Worm (Caenorhabditis elegans) whole organism, midembryonic: ENCODE results near the gene F49F1.7.
A peak's percentile ranks its signal among the peaks of the same experiment; 100 is the strongest.
"Not testable (repeated sequence)": the region's sequence is repeated elsewhere in the genome, so short reads cannot be mapped to it uniquely, and the experiment has no call there.

ENCODE experiments used
- T22C8.4 ChIP-seq: fragments of 200-800 bp; sonication (Bioruptor generic); IDR thresholded peaks from 2 replicates; pipeline ENCODE4 v1.3.6; 2022; ENCODE audit warnings: missing genetic modification characterization, missing compliant biosample characterization
- cog-1 ChIP-seq: sonication (generic microtip); optimal IDR thresholded peaks from 2 replicates; lab custom pipeline; 2016; ENCODE audit warnings: missing genetic modification characterization, missing compliant biosample characterization
- flt-1 ChIP-seq: fragments of 200-800 bp; sonication (Bioruptor generic); IDR thresholded peaks from 2 replicates; pipeline ENCODE4 v1.3.6; 2022; ENCODE audit warnings: missing genetic modification characterization, missing compliant biosample characterization
- klf-2 ChIP-seq: fragments of 200-800 bp; sonication (Bioruptor generic); conservative IDR thresholded peaks from 2 replicates; pipeline ENCODE4 v1.3.6; 2022; ENCODE audit warnings: missing genetic modification reagents, missing genetic modification characterization, missing compliant biosample characterization
- med-1 ChIP-seq: sonication (generic microtip); optimal IDR thresholded peaks from 2 replicates; lab custom pipeline; 2017; ENCODE audit warnings: missing genetic modification characterization, mild to moderate bottlenecking, missing compliant biosample characterization, antibody characterized with exemption, missing genetic modification reagents; ENCODE audit not compliant: insufficient read depth
- ref-1 ChIP-seq: fragments of 200-800 bp; sonication (Bioruptor generic); conservative IDR thresholded peaks from 2 replicates; pipeline ENCODE4 v1.3.6; 2022; ENCODE audit warnings: missing genetic modification reagents, missing genetic modification characterization, missing compliant biosample characterization
- tab-1 ChIP-seq: fragments of 200-800 bp; sonication (Bioruptor generic); IDR thresholded peaks from 2 replicates; pipeline ENCODE4 v1.3.6; 2022; ENCODE audit warnings: missing genetic modification characterization, missing compliant biosample characterization
- ztf-23 ChIP-seq: fragments of 200-800 bp; sonication (Bioruptor generic); IDR thresholded peaks from 2 replicates; pipeline ENCODE4 v1.3.6; 2022; ENCODE audit warnings: missing genetic modification reagents, missing genetic modification characterization, missing compliant biosample characterization
- ztf-29 ChIP-seq: fragments of 200-800 bp; sonication (Bioruptor generic); IDR thresholded peaks from 2 replicates; pipeline ENCODE4 v1.3.6; 2022; ENCODE audit warnings: missing genetic modification reagents, missing genetic modification characterization, missing compliant biosample characterization

F49F1.7 gene

DNA sequence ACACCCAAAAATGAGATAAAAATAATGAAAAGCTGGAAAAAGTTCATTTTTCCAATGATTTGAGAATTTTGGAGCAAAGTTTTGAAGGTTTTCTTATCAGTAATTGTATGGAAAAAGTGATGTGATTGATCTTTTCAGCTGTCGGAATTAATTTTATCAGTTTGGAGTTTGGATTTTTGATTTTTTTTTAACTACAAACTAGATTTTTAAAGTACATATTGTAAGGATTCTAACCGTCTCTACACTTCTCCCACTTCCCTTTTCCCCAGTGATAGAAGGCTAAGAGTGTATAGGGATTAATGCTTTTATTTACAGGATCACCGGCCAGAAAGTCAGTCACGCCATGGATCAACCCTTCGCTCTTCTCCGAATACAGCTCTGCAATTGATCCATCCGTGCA lies at the start of gene F49F1.7:
Gene F49F1.7 (minus strand): TSS at position 101 of the 400 bp plus-strand sequence.
- not testable (repeated sequence) for TF ChIP-seq med-1; klf-2 (GFP tag; lab: Robert Waterston, UW); ref-1 (GFP tag; lab: Robert Waterston, UW)

DNA sequence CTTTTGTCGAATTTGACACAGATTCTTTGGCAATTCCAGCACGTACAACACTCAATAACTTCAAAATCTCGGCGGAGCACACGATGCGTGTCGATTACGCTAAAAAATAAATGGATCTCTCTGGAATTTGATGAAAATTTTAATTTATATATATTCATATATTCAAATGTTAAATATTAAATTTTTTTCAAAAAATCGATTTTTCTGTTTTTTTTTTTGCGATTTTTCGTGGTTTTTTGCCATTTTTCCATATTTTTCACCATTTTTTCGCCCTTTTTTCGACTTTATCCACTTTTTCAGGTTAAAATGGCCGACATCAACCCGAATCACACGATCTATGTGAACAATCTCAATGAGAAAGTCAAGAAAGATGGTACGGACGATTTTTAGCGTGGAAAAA lies 48.2 kb upstream of the F49F1.7 start, which contains the start of gene rnp-3:
Gene rnp-3 (plus strand): TSS at position 301 of the 400 bp plus-strand sequence.
- TF ChIP-seq tab-1: no peak
- no peak for TF ChIP-seq flt-1 (GFP tag; lab: Robert Waterston, UW)
- no peak for TF ChIP-seq cog-1 (tag; lab: Kevin White, UChicago)
- TF ChIP-seq T22C8.4 (GFP tag; lab: Robert Waterston, UW): no peak
- no peak for TF ChIP-seq klf-2 (GFP tag; lab: Robert Waterston, UW)
- TF ChIP-seq ztf-29: no peak
- no peak for TF ChIP-seq ref-1 (GFP tag; lab: Robert Waterston, UW)
- no peak for TF ChIP-seq ztf-23 (GFP tag; lab: Robert Waterston, UW)
- no peak for TF ChIP-seq med-1

DNA sequence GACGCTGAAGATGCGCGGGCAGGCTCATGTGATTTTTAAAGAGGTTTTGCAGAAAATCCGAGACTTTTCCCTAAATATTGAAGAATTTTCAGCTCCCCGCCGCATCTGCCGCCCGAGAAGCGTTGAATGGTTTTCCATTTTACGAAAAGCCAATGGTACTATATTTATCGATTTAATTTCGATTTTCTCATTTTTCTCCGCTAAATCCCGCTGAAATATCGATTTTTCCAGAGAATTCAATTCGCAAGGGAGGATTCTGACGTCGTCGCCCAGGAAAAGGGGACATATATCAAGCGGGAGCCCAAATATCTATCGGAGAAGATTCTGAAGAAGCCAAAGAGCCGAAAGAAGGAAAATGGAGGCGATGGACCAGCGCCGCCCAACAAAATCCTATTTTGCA lies 46.7 kb upstream of the F49F1.7 start:
- TF ChIP-seq flt-1 (GFP tag; lab: Robert Waterston, UW) (no peak), ztf-23 (GFP tag; lab: Robert Waterston, UW) (no peak), ref-1 (GFP tag; lab: Robert Waterston, UW) (no peak), T22C8.4 (GFP tag; lab: Robert Waterston, UW) (peak; percentile 54), tab-1 (no peak)

DNA sequence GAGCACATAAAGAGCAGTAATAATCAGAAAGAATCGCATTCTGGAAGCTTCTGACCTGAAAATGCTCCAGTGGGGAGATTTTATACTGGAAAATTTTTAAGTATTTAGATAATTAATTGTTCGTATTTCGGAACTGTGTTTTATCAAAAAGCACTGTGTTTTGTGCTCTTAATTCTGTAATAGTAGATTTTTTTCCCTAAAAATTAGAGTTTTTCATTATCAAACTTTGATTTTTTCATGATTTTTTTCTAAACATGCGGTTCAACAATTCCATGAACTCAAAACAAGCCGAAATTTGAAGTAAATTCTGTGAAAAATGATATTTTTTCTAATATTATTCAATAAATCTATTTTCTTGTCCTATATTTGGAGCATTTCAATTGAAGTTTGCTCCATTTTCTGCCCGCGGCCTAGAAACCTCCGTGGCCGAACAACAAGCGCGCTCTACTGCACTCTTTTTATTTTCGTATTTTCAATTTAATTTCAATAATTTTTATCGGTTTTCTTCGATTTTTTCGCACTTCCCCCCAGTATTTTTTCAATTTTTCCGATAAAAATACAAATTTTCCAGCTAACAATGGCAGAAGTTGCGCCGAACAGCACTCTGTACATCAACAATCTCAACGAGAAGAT lies 46.1 kb upstream of the F49F1.7 start, which contains the start of the genes K08D10.13 and rnp-2:
Gene K08D10.13 (minus strand): TSS at position 51 of the 633 bp plus-strand sequence.
Gene rnp-2 (plus strand): TSS at position 546 of the 633 bp plus-strand sequence.
- TF ChIP-seq ztf-23 (GFP tag; lab: Robert Waterston, UW) (0 out of 2 replicates have a peak, but pooled peaks have one; percentile 11), flt-1 (GFP tag; lab: Robert Waterston, UW) (peak; percentile 53; the same call in 1 of the 2 replicates), T22C8.4 (GFP tag; lab: Robert Waterston, UW) (no peak)

DNA sequence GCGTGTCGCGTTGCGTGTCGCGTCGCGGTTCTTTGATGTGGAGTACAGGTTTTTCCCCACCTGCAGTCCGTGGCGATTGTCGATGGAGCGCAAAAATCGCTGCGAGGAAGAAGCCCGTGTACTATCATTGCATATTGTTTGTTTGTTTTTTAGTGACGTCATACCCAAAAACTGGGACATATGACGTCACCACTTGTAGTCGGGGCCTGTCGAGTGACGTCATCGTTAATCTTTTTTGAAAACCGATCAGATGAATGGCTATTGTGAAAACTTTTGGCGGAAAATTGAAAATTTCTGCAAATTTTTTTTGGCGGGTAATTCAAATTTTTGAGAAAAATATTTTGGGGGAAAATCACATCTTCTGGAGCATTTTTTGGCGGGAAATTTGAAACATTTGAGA lies 41.7 kb upstream of the F49F1.7 start:
- no peak for TF ChIP-seq flt-1 (GFP tag; lab: Robert Waterston, UW)

DNA sequence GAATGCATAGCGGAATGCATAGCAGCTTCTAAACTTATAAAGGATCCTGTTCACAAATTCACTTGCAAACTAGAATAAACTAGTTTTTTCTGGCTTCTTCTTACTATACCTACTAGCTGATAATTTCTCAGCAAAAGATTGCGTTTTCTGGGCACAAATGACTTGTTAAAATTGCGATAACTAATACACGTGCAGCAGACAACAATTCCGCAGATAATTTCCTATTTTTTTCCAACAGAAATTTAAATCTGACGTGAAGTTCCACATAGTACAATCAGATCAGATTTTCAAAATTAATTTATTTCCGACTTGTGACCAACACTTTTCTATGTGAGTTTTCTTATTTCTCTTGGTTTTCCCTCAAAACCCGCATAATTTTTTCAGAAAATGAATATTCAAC lies 38.8 kb upstream of the F49F1.7 start, which contains the start of gene scrm-8:
Gene scrm-8 (plus strand): TSS at position 301 of the 400 bp plus-strand sequence.
- TF ChIP-seq T22C8.4 (GFP tag; lab: Robert Waterston, UW) (no peak), cog-1 (tag; lab: Kevin White, UChicago) (no peak), ztf-23 (GFP tag; lab: Robert Waterston, UW) (no peak), ztf-29 (no peak), ref-1 (GFP tag; lab: Robert Waterston, UW) (no peak), klf-2 (GFP tag; lab: Robert Waterston, UW) (no peak), med-1 (no peak), flt-1 (GFP tag; lab: Robert Waterston, UW) (no peak), tab-1 (no peak)

DNA sequence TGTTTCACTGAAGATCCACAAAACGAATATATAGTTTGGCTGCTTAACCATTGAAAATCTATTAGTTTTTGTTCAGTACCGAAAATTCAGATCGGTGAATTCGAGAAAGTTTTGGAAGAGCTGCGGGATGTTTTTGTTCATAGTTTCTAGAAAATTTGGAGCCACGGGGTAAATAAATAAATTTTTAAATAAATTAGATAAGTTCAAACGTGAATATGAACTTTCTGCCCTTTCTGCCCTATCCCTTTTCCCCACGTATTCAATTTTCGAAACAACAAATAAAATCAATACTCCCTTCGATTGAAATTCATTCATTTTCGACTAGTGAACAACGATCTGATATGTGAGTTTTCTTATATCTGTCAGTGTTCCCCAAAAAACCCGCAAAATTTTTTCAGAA lies 36.6 kb upstream of the F49F1.7 start, which contains the start of gene scrm-5:
Gene scrm-5 (plus strand): TSS at position 301 of the 400 bp plus-strand sequence.
- no peak for TF ChIP-seq T22C8.4 (GFP tag; lab: Robert Waterston, UW)
- TF ChIP-seq ztf-23 (GFP tag; lab: Robert Waterston, UW): no peak
- no peak for TF ChIP-seq flt-1 (GFP tag; lab: Robert Waterston, UW)
- TF ChIP-seq med-1: no peak
- no peak for TF ChIP-seq klf-2 (GFP tag; lab: Robert Waterston, UW)
- TF ChIP-seq cog-1 (tag; lab: Kevin White, UChicago): no peak
- TF ChIP-seq ztf-29: no peak
- no peak for TF ChIP-seq tab-1
- no peak for TF ChIP-seq ref-1 (GFP tag; lab: Robert Waterston, UW)

DNA sequence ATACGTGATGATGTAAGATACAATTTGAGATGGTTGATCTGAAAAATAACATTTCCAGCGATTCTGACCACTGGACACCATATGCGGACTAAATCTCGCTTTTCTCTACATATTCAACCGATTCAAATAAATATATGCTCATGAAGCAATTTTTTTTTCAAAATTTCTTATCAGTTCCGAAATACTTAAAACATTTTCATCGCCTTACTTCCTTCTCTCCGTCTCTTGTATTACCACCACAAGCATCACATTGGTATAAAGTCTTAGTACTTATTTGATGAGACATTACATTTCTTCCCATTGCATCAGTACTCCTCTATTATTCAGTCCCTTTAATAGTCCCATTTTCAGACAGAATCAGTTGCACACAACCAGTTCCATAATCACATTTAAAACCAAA lies 29.1 kb upstream of the F49F1.7 start, which contains the start of gene K08D10.14:
Gene K08D10.14 (plus strand): TSS at position 301 of the 400 bp plus-strand sequence.
- TF ChIP-seq tab-1 (no peak), klf-2 (GFP tag; lab: Robert Waterston, UW) (no peak), ref-1 (GFP tag; lab: Robert Waterston, UW) (no peak), flt-1 (GFP tag; lab: Robert Waterston, UW) (no peak), ztf-23 (GFP tag; lab: Robert Waterston, UW) (no peak), cog-1 (tag; lab: Kevin White, UChicago) (no peak), med-1 (no peak), ztf-29 (no peak), T22C8.4 (GFP tag; lab: Robert Waterston, UW) (no peak)

DNA sequence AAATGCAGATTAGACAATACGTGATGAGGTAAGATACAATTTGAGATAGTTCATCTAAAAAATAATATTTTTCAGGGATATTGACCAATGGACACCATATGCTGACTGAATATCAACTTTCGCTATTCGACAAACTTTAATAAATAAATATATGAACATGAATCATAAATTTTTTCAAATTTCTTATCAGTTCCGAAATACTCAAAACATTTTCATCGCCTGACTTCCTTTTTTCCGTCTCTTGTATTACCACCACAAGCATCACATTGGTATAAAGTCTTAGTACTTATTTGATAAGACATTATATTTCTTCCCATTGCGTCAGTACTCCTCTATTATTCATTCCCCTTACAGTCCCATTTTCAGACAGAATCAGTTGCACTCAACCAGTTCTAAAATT lies 26.6 kb upstream of the F49F1.7 start, which contains the start of the genes K08D10.10 and R07C12.1:
Gene K08D10.10 (plus strand): TSS at position 93 of the 400 bp plus-strand sequence.
Gene R07C12.1 (plus strand): TSS at position 314 of the 400 bp plus-strand sequence.
- no peak for TF ChIP-seq ztf-29
- TF ChIP-seq T22C8.4 (GFP tag; lab: Robert Waterston, UW): no peak
- TF ChIP-seq ref-1 (GFP tag; lab: Robert Waterston, UW): no peak
- no peak for TF ChIP-seq ztf-23 (GFP tag; lab: Robert Waterston, UW)
- TF ChIP-seq med-1: no peak
- TF ChIP-seq flt-1 (GFP tag; lab: Robert Waterston, UW): no peak
- TF ChIP-seq klf-2 (GFP tag; lab: Robert Waterston, UW): no peak
- no peak for TF ChIP-seq tab-1
- no peak for TF ChIP-seq cog-1 (tag; lab: Kevin White, UChicago)

DNA sequence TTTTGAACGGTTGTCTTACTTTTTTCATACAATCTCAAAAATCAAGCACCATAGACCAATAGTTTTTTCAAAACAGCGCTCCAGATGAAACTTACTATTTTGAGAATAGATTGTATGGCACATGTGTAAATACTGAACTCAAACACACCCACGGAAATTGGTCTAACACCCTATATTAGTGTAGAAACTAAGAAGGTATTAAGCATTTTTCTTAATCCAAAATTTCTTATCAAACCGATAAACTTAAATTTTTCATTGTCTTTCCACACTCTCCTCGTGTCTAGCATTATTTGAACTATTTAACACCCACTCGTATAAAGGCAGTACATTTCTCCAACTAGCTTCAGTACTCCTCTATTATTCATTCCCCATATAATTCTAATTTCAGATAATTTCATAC lies 24.6 kb upstream of the F49F1.7 start:
- TF ChIP-seq med-1: no peak
- no peak for TF ChIP-seq ztf-23 (GFP tag; lab: Robert Waterston, UW)
- TF ChIP-seq T22C8.4 (GFP tag; lab: Robert Waterston, UW): no peak
- no peak for TF ChIP-seq flt-1 (GFP tag; lab: Robert Waterston, UW)
